Worm (Caenorhabditis elegans) whole organism, L4/young adult: ENCODE measurements around the gene unc-10.

Source experiments
- W03F9.2 ChIP-seq: fragments of 150-350 bp; optimal IDR thresholded peaks from 2 replicates; lab custom pipeline; 2014; ENCODE audit warnings: missing biosample characterization, missing genetic modification characterization
- dao-5 ChIP-seq: sonication (generic microtip); optimal IDR thresholded peaks from 2 replicates; lab custom pipeline; 2016; ENCODE audit warnings: missing genotype, missing genetic modification characterization, moderate library complexity, missing compliant biosample characterization
- him-1 ChIP-seq: sonication (generic microtip); optimal IDR thresholded peaks from 2 replicates; lab custom pipeline; 2016; ENCODE audit warnings: missing genotype, missing genetic modification reagents, missing genetic modification characterization, missing compliant biosample characterization

DNA sequence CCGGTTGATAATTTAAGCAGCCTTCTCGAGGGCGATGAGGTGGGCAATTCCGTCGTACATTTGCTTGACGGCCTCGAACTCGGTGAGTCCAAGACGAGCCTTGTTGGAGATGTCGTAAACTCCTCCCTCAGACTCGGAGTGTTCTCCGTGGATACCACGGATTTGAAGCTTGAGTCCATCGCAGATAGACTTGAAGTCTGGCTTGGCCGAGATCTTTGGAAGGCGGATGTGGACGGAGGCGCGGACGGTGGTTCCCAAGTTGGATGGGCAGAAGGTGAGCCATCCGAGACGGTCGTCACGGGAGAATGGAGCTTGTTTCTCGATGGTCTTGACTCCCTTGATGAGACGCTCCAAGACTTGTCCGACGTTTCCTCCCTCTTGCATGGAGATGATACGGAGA lies 49.2 kb downstream of the unc-10 start:
- TF ChIP-seq him-1 (tag; lab: Kevin White, UChicago) (no peak), dao-5 (tag; lab: Kevin White, UChicago) (no peak), W03F9.2 (no peak)
